Worm (Caenorhabditis elegans) whole organism, mixed stage, embryonic: ENCODE measurements around the gene W04H10.1.

Experiments
- ces-1 ChIP-seq: fragments of 150-350 bp; optimal IDR thresholded peaks from 2 replicates; lab custom pipeline; 2014; ENCODE audit warnings: missing biosample characterization, missing genetic modification reagents, missing genetic modification characterization
- elt-3 ChIP-seq: fragments of 150-350 bp; optimal IDR thresholded peaks from 2 replicates; lab custom pipeline; 2014; ENCODE audit warnings: missing biosample characterization, missing genetic modification characterization
- lin-13 ChIP-seq: fragments of 150-350 bp; optimal IDR thresholded peaks from 2 replicates; lab custom pipeline; 2014; ENCODE audit warnings: missing biosample characterization, missing genetic modification characterization
- mab-5 ChIP-seq: fragments of 150-350 bp; optimal IDR thresholded peaks from 2 replicates; lab custom pipeline; 2014; ENCODE audit warnings: missing biosample characterization, missing genetic modification characterization
- nhr-237 ChIP-seq: fragments of 150-350 bp; optimal IDR thresholded peaks from 2 replicates; lab custom pipeline; 2014; ENCODE audit warnings: missing biosample characterization, missing genetic modification characterization
- snpc-4 ChIP-seq: fragments of 150-350 bp; optimal IDR thresholded peaks from 2 replicates; lab custom pipeline; 2014; ENCODE audit warnings: missing biosample characterization, missing genetic modification characterization
- unc-39 ChIP-seq: fragments of 150-350 bp; optimal IDR thresholded peaks from 2 replicates; lab custom pipeline; 2014; ENCODE audit warnings: missing biosample characterization, missing genetic modification characterization
- unc-62 ChIP-seq: fragments of 150-350 bp; optimal IDR thresholded peaks from 2 replicates; lab custom pipeline; 2014; ENCODE audit warnings: missing biosample characterization, missing genetic modification reagents, missing genetic modification characterization

ce11 chrII:587533-587932 is 21.3 kb upstream of the W04H10.1 start, which contains the start of gene fbxb-34:
- TF ChIP-seq elt-3 (tag; lab: Kevin White, UChicago): no peak
- no peak for TF ChIP-seq lin-13
- no peak for TF ChIP-seq ces-1 (GFP tag; lab: Kevin White, UChicago)
- TF ChIP-seq mab-5: no peak
- TF ChIP-seq unc-62 (GFP tag; lab: Kevin White, UChicago): no peak
- TF ChIP-seq nhr-237 (tag; lab: Kevin White, UChicago): no peak
- no peak for TF ChIP-seq snpc-4 (tag; lab: Kevin White, UChicago)
- TF ChIP-seq unc-39 (tag; lab: Kevin White, UChicago): no peak
